Worm (Caenorhabditis elegans) whole organism, L1 larva: ENCODE measurements around the gene spp-30.

Experiments
- ceh-82 ChIP-seq, 3 experiments: fragments of 150-350 bp in 1 of 3; sonication (generic microtip) in 2 of 3; optimal IDR thresholded peaks; 2 replicates each; lab custom pipeline; 2014 to 2017; ENCODE audit warnings: missing biosample characterization in 3 of 3, missing genetic modification characterization in 3 of 3
- elt-3 ChIP-seq, 6 experiments: fragments of 150-350 bp in 1 of 6; sonication (generic microtip); optimal IDR thresholded peaks; 2 replicates each; lab custom pipeline; 2017 to 2018; ENCODE audit warnings: missing biosample characterization in 6 of 6, missing genetic modification characterization in 6 of 6, inconsistent platforms in 1 of 6
- fkh-4 ChIP-seq: sonication (generic microtip); optimal IDR thresholded peaks from 2 replicates; lab custom pipeline; 2016; ENCODE audit warnings: missing compliant biosample characterization, missing genetic modification characterization, borderline replicate concordance
- nhr-11 ChIP-seq: fragments of 150-350 bp; optimal IDR thresholded peaks from 2 replicates; lab custom pipeline; 2014; ENCODE audit warnings: missing biosample characterization, missing genetic modification characterization
- nhr-90 ChIP-seq: sonication (generic microtip); optimal IDR thresholded peaks from 2 replicates; lab custom pipeline; 2016; ENCODE audit warnings: mild to moderate bottlenecking, missing genetic modification characterization, missing compliant biosample characterization; ENCODE audit not compliant: poor library complexity

ce11 chrX:11608110-11608759, 20.2 kb downstream of the spp-30 start:
- TF ChIP-seq fkh-4 (tag; lab: Kevin White, UChicago) (no peak), nhr-11 (tag; lab: Kevin White, UChicago) (no peak), ceh-82 (tag; optimal IDR thresholded peaks at IDR 0.05; lab: Kevin White, UChicago) (no peak), elt-3 (tag; optimal IDR thresholded peaks at IDR 0.05; lab: Kevin White, UChicago) (no peak), nhr-90 (tag; lab: Kevin White, UChicago) (no peak)
